Worm (Caenorhabditis elegans): ENCODE measurements around the gene unc-60.
A peak's percentile ranks its signal among the peaks of the same experiment; 100 is the strongest.

unc-60 gene

ce11 chrV:1456614-1457013 is 18.3 kb upstream of the unc-60 start:
- TF ChIP-seq cog-1 (tag; optimal IDR thresholded peaks at IDR 0.05) (no peak), ztf-23 (GFP tag; IDR thresholded peaks at IDR 0.05) (no peak), T22C8.4 (GFP tag; IDR thresholded peaks at IDR 0.05) (no peak), flt-1 (GFP tag; IDR thresholded peaks at IDR 0.05) (no peak), ztf-29 (GFP tag; IDR thresholded peaks at IDR 0.05) (no peak), ref-1 (GFP tag; conservative IDR thresholded peaks at IDR 0.05) (no peak), med-1 (GFP tag; optimal IDR thresholded peaks at IDR 0.05; ENCODE audit: insufficient read depth) (no peak), klf-2 (GFP tag; conservative IDR thresholded peaks at IDR 0.05) (no peak), tab-1 (GFP tag; IDR thresholded peaks at IDR 0.05) (no peak)

- no peak for TF ChIP-seq flt-1 (GFP tag; IDR thresholded peaks at IDR 0.05)
- no peak for TF ChIP-seq med-1 (GFP tag; optimal IDR thresholded peaks at IDR 0.05; ENCODE audit: insufficient read depth)
- TF ChIP-seq T22C8.4 (GFP tag; IDR thresholded peaks at IDR 0.05): no peak
- no peak for TF ChIP-seq ztf-23 (GFP tag; IDR thresholded peaks at IDR 0.05)
- TF ChIP-seq tab-1 (GFP tag; IDR thresholded peaks at IDR 0.05): no peak
- TF ChIP-seq ztf-29 (GFP tag; IDR thresholded peaks at IDR 0.05): no peak
- no peak for TF ChIP-seq klf-2 (GFP tag; conservative IDR thresholded peaks at IDR 0.05)
- no peak for TF ChIP-seq ref-1 (GFP tag; conservative IDR thresholded peaks at IDR 0.05)
- TF ChIP-seq cog-1 (tag; optimal IDR thresholded peaks at IDR 0.05): no peak
These were observed 15.4 kb upstream of the unc-60 start for ce11 chrV:1459374-1459926.

- TF ChIP-seq ref-1 (GFP tag; conservative IDR thresholded peaks at IDR 0.05): no peak
- TF ChIP-seq flt-1 (GFP tag; IDR thresholded peaks at IDR 0.05): no peak
- no peak for TF ChIP-seq tab-1 (GFP tag; IDR thresholded peaks at IDR 0.05)
- no peak for TF ChIP-seq klf-2 (GFP tag; conservative IDR thresholded peaks at IDR 0.05)
- TF ChIP-seq ztf-29 (GFP tag; IDR thresholded peaks at IDR 0.05): no peak
- no peak for TF ChIP-seq T22C8.4 (GFP tag; IDR thresholded peaks at IDR 0.05)
- TF ChIP-seq ztf-23 (GFP tag; IDR thresholded peaks at IDR 0.05): no peak
- TF ChIP-seq med-1 (GFP tag; optimal IDR thresholded peaks at IDR 0.05; ENCODE audit: insufficient read depth): no peak
- TF ChIP-seq cog-1 (tag; optimal IDR thresholded peaks at IDR 0.05): no peak
These were observed 14.8 kb upstream of the unc-60 start, which contains the start of gene hacd-1 for ce11 chrV:1460069-1460468. TSS of gene hacd-1 (plus strand) at chrV:1460369.

- no peak for TF ChIP-seq klf-2 (GFP tag; conservative IDR thresholded peaks at IDR 0.05)
- no peak for TF ChIP-seq ztf-29 (GFP tag; IDR thresholded peaks at IDR 0.05)
- TF ChIP-seq ztf-23 (GFP tag; IDR thresholded peaks at IDR 0.05): no peak
- no peak for TF ChIP-seq med-1 (GFP tag; optimal IDR thresholded peaks at IDR 0.05; ENCODE audit: insufficient read depth)
- no peak for TF ChIP-seq T22C8.4 (GFP tag; IDR thresholded peaks at IDR 0.05)
These were observed 10.3 kb upstream of the unc-60 start, which contains the start of the genes fpn-1.2 and pqn-54 for ce11 chrV:1464543-1465040. TSS of gene fpn-1.2 (minus strand) at chrV:1464699. TSS of gene pqn-54 (plus strand) at chrV:1464990.

ce11 chrV:1465932-1466331 is 9.0 kb upstream of the unc-60 start:
- TF ChIP-seq tab-1 (GFP tag; IDR thresholded peaks at IDR 0.05): no peak
- no peak for TF ChIP-seq ztf-29 (GFP tag; IDR thresholded peaks at IDR 0.05)
- TF ChIP-seq T22C8.4 (GFP tag; IDR thresholded peaks at IDR 0.05): no peak
- no peak for TF ChIP-seq med-1 (GFP tag; optimal IDR thresholded peaks at IDR 0.05; ENCODE audit: insufficient read depth)
- no peak for TF ChIP-seq klf-2 (GFP tag; conservative IDR thresholded peaks at IDR 0.05)
- no peak for TF ChIP-seq ref-1 (GFP tag; conservative IDR thresholded peaks at IDR 0.05)
- no peak for TF ChIP-seq flt-1 (GFP tag; IDR thresholded peaks at IDR 0.05)
- TF ChIP-seq ztf-23 (GFP tag; IDR thresholded peaks at IDR 0.05): no peak
- TF ChIP-seq cog-1 (tag; optimal IDR thresholded peaks at IDR 0.05): no peak

ce11 chrV:1466949-1467348 is 7.9 kb upstream of the unc-60 start:
- TF ChIP-seq ref-1 (GFP tag; conservative IDR thresholded peaks at IDR 0.05): no peak
- no peak for TF ChIP-seq med-1 (GFP tag; optimal IDR thresholded peaks at IDR 0.05; ENCODE audit: insufficient read depth)
- TF ChIP-seq tab-1 (GFP tag; IDR thresholded peaks at IDR 0.05): no peak
- TF ChIP-seq klf-2 (GFP tag; conservative IDR thresholded peaks at IDR 0.05): no peak
- TF ChIP-seq cog-1 (tag; optimal IDR thresholded peaks at IDR 0.05): no peak
- no peak for TF ChIP-seq ztf-23 (GFP tag; IDR thresholded peaks at IDR 0.05)
- peak; percentile 60 for TF ChIP-seq T22C8.4 (GFP tag; IDR thresholded peaks at IDR 0.05)

- TF ChIP-seq T22C8.4 (GFP tag; IDR thresholded peaks at IDR 0.05) (no peak), cog-1 (tag; optimal IDR thresholded peaks at IDR 0.05) (no peak), flt-1 (GFP tag; IDR thresholded peaks at IDR 0.05) (no peak), ztf-29 (GFP tag; IDR thresholded peaks at IDR 0.05) (no peak), med-1 (GFP tag; optimal IDR thresholded peaks at IDR 0.05; ENCODE audit: insufficient read depth) (no peak), tab-1 (GFP tag; IDR thresholded peaks at IDR 0.05) (no peak), ztf-23 (GFP tag; IDR thresholded peaks at IDR 0.05) (no peak), ref-1 (GFP tag; conservative IDR thresholded peaks at IDR 0.05) (no peak), klf-2 (GFP tag; conservative IDR thresholded peaks at IDR 0.05) (no peak)
These were observed 7.4 kb upstream of the unc-60 start, which contains the start of gene gid-8 for ce11 chrV:1467444-1467843. TSS of gene gid-8 (plus strand) at chrV:1467744.

- TF ChIP-seq ztf-29 (GFP tag; IDR thresholded peaks at IDR 0.05) (no peak), med-1 (GFP tag; optimal IDR thresholded peaks at IDR 0.05; ENCODE audit: insufficient read depth) (no peak), ref-1 (GFP tag; conservative IDR thresholded peaks at IDR 0.05) (no peak), flt-1 (GFP tag; IDR thresholded peaks at IDR 0.05) (no peak), T22C8.4 (GFP tag; IDR thresholded peaks at IDR 0.05) (no peak), cog-1 (tag; optimal IDR thresholded peaks at IDR 0.05) (no peak), tab-1 (GFP tag; IDR thresholded peaks at IDR 0.05) (no peak)
These were observed 6.0 kb upstream of the unc-60 start for ce11 chrV:1468905-1469304.

- TF ChIP-seq tab-1 (GFP tag; IDR thresholded peaks at IDR 0.05) (no peak), ztf-23 (GFP tag; IDR thresholded peaks at IDR 0.05) (0 out of 2 replicates have a peak, but pooled peaks have one; percentile 36)
These were observed 3.6 kb upstream of the unc-60 start for ce11 chrV:1471078-1471969.
